Worm (Caenorhabditis elegans) whole organism, mixed stage, embryonic: ENCODE results near the gene K09C8.7.

Source experiments
- blmp-1 ChIP-seq: fragments of 150-350 bp; optimal IDR thresholded peaks from 2 replicates; lab custom pipeline; 2014; ENCODE audit warnings: missing biosample characterization, missing genetic modification characterization
- elt-3 ChIP-seq: fragments of 150-350 bp; optimal IDR thresholded peaks from 2 replicates; lab custom pipeline; 2014; ENCODE audit warnings: missing biosample characterization, missing genetic modification characterization
- lin-32 ChIP-seq: fragments of 200-800 bp; sonication (Bioruptor generic); optimal IDR thresholded peaks from 2 replicates; lab custom pipeline; 2018; ENCODE audit warnings: mild to moderate bottlenecking, missing genetic modification characterization, missing compliant biosample characterization
- mep-1 ChIP-seq: fragments of 150-350 bp; optimal IDR thresholded peaks from 2 replicates; lab custom pipeline; 2017; ENCODE audit warnings: missing biosample characterization, missing genetic modification reagents, missing genetic modification characterization, inconsistent platforms
- nhr-12 ChIP-seq: fragments of 150-350 bp; optimal IDR thresholded peaks from 2 replicates; lab custom pipeline; 2014; ENCODE audit warnings: missing biosample characterization, missing genetic modification characterization
- sptf-1 ChIP-seq: sonication (generic microtip); optimal IDR thresholded peaks from 2 replicates; lab custom pipeline; 2017; ENCODE audit warnings: mild to moderate bottlenecking, missing genetic modification characterization, moderate library complexity, missing compliant biosample characterization

DNA sequence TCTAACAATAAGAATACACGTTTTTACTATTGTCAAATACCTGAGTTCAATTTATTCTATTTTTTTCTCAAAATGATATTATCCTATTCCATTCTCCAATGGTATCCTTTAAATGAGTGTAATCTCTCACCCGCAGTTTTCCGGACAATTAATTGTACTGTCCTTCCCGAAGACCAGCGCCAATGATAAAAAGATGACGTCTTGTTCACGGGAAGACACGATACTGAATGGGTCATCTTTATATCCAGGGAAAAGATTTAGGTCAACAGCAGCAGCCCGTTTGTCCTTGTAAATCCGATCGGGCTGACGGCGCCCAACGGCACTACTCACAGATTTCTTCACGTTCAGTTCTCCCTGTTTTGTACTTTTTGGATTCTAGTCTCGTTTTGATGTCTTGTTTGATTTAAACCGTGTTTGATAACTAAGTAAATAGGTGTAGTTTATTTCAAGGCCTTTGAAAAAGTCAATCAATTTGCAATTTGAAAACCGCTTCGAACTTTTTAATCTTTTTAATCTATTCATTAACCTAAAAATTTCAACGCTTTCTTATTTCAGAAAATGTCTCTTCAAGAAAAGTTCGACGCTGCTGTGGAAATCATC lies 48.4 kb downstream of the K09C8.7 start, which contains the start of gene acbp-3:
- TF ChIP-seq nhr-12 (tag; lab: Kevin White, UChicago) (no peak), lin-32 (no peak), mep-1 (tag; lab: Kevin White, UChicago) (no peak), sptf-1 (tag; lab: Kevin White, UChicago) (no peak), elt-3 (tag; lab: Kevin White, UChicago) (no peak), blmp-1 (tag; lab: Kevin White, UChicago) (no peak)
